Fruit fly (Drosophila melanogaster): ENCODE data around the gene CG15771.

The CG15771 gene

DNA sequence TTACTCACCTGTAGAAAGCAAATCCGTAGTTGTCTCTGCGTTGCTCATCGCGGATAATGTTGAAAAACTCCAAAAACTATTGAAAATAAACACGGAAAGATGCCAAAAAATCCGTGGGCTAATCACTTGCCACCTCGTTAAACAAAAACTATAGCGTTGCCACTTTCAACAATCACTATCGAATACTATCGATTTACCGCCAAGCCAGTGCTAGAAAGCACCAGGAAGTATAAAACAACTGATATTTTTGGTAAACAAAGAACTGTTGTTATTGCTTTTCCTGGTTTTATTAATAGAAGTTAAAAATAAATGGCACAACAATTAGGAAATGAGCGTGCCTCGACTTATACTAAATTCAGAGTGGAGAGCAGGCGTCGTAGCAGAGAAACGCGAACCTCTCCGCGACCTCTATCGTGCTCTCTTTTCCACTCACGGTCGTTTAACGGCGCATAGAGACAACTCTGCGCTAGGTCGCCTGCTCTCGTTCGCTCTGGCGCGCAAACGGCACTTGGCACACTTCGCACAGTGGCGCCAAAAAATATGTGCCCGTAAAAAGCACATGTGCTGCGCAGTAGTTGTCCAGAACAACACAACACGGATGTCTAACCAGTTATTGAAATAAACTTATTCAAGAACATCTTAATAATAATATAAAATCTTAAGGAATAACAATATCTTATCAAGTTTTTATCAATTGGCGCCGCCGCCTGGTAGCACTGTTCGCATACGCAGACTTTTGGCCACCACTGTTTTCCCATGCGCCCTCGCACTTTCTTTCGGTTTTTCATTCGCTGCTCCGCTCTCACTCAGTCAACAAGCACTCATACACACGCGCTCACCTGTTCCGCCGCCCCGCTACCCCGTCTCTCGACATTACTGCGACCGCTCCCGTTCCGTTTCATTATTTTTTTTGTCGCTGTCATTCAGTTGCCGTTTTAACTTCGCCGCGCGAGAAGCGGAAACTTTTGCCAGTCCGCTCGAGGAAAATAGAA is at the start of gene CG15771, which contains the start of gene lin-52:
Gene CG15771 (plus strand): TSS at position 738 of the 992 bp plus-strand sequence.
Gene lin-52 (minus strand): TSS at position 122 of the 992 bp plus-strand sequence.
- TF ChIP-seq CTCF (optimal IDR thresholded peaks at IDR 0.05) (peak; percentile 11 to 38), CG8478 (optimal IDR thresholded peaks at IDR 0.05) (no peak)

dm6 chrX:5705899-5706312 is 49.5 kb upstream of the CG15771 start:
- TF ChIP-seq CG8478 (optimal IDR thresholded peaks at IDR 0.05), result no peak

- no peak for TF ChIP-seq CG8478 (optimal IDR thresholded peaks at IDR 0.05)
- TF ChIP-seq CTCF (optimal IDR thresholded peaks at IDR 0.05), result no peak
Measured at dm6 chrX:5712966-5713365, 42.4 kb upstream of the CG15771 start.

DNA sequence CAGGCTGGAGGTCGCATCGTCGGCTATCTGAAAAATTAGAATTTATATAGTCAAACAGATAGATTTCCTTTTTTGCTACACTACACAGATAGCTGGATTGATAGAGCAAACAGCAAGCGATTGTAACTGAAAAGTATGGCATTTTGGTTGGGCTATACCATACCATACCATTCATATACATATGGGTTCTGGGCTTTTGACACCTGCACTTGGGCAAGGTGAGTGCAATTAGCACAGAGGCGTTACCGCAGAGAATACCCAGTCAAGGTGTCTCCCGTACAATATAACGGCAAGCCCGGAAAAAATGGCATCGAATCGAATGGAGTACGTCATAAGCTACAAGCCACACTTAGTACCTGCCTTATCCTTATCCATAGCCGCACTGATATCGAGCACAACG is 40.6 kb upstream of the CG15771 start:
- TF ChIP-seq CG8478 (optimal IDR thresholded peaks at IDR 0.05) (no peak), CTCF (optimal IDR thresholded peaks at IDR 0.05) (no peak)

dm6 chrX:5715455-5716227 is 39.7 kb upstream of the CG15771 start:
- no peak for TF ChIP-seq CTCF (optimal IDR thresholded peaks at IDR 0.05)
- TF ChIP-seq CG8478 (optimal IDR thresholded peaks at IDR 0.05), result no peak

dm6 chrX:5717741-5718475 is 37.5 kb upstream of the CG15771 start, which contains the start of gene CG33080:
TSS of gene CG33080 (minus strand) at chrX:5717778.
- TF ChIP-seq CG8478 (optimal IDR thresholded peaks at IDR 0.05) (no peak), CTCF (optimal IDR thresholded peaks at IDR 0.05) (no peak)

DNA sequence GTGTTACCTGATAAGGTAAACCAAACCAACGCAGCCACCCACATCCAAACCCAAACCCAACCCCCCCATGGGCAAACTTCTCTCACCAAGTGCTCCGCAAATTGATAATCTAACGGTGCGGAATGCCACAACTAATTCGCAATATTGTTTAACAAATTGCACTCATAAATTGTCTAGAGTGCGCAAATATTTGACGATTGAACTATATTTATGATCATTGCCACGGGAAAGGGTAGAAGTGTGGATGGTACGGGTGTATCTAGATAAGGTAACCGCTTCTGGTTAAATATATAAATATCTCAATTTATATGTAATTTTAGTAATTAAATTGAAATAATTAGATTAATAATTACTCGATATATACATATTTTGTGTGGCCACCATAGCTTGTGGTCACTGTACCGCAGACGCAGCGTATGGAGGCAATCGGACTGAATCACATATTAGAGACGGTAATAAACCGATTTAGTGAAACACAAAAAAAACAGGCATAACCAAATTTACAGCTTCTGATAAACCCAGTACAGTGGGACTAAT is 36.8 kb upstream of the CG15771 start:
- TF ChIP-seq CG8478 (optimal IDR thresholded peaks at IDR 0.05) (no peak), CTCF (optimal IDR thresholded peaks at IDR 0.05) (no peak)

DNA sequence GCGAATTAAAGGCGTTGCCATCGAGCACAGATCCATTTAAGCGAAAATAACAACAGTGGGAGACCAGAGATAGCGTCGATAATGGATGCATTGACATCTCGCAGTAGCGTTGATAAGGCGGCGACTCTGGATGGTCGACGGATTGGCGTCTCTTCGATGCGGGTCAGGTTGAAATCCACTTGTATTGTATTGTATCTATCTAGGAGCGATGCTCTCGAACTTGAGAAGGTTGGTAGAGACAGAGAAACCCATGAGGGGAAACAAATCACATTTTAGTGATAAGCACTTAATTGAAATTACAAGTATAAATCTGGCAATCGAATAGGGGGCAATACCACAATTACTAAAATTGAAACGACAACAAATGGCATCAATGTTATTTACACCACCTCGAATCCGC is 31.8 kb upstream of the CG15771 start:
- TF ChIP-seq CTCF (optimal IDR thresholded peaks at IDR 0.05) (no peak), CG8478 (optimal IDR thresholded peaks at IDR 0.05) (no peak)

DNA sequence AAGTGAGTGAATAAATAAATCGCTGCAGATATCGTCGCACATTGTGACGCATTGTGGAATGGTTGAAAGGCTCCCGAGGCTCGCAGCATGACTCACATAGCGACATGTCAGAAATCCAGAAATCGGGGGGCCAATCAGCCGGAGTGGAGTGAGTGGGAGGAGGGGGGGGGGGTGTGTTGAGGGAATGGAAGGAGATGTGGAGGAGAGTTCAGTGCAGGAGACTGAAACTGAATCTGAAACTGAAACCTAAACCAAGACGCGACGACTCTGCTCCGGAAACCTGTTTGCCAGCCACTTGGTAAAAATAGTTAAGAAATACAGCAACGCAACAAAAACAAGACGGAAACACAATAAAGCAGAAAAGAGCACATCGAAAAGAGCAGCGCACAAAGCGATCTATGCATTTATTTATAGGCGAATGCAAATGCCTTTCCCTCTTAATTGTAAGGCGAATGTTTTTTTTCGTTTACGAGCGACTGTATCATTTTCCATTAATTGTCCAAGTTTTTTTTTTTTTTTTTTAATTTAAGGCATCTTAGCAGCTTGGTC is 31.1 kb upstream of the CG15771 start:
- no peak for TF ChIP-seq CTCF (optimal IDR thresholded peaks at IDR 0.05)
- no peak for TF ChIP-seq CG8478 (optimal IDR thresholded peaks at IDR 0.05)

dm6 chrX:5724744-5725185 is 30.6 kb upstream of the CG15771 start:
- TF ChIP-seq CG8478 (optimal IDR thresholded peaks at IDR 0.05), result no peak
- no peak for TF ChIP-seq CTCF (optimal IDR thresholded peaks at IDR 0.05)

DNA sequence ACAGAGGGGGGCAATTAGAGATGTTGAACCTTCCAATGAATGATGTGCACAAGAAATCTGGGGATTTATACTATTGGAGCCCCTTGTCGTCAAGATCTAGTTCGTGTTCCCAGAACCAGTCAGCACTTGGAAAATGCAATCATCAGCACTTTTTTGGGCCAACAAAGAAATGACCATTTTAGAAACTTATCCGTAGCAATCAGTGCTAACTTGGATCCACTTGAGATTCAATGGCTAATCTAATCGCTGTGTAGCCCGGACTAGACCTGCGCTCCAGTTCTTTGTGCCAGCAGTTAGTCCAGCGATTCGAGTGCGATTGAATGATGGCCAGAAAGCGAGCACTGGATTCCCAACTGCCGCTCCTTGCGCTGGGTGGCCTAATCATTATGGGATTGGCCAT is 22.9 kb upstream of the CG15771 start, which contains the start of gene CG15773:
Gene CG15773 (plus strand): TSS at position 301 of the 400 bp plus-strand sequence.
- no peak for TF ChIP-seq CTCF (optimal IDR thresholded peaks at IDR 0.05)

dm6 chrX:5735268-5735941 is 20.0 kb upstream of the CG15771 start:
- TF ChIP-seq CG8478 (optimal IDR thresholded peaks at IDR 0.05) (no peak), CTCF (optimal IDR thresholded peaks at IDR 0.05) (no peak)

dm6 chrX:5737157-5737556 is 18.2 kb upstream of the CG15771 start:
- TF ChIP-seq CG8478 (optimal IDR thresholded peaks at IDR 0.05) (no peak), CTCF (optimal IDR thresholded peaks at IDR 0.05) (no peak)

Data from S2 (cell line).